Worm (Caenorhabditis elegans): ENCODE measurements around the gene T25B9.4.

DNA sequence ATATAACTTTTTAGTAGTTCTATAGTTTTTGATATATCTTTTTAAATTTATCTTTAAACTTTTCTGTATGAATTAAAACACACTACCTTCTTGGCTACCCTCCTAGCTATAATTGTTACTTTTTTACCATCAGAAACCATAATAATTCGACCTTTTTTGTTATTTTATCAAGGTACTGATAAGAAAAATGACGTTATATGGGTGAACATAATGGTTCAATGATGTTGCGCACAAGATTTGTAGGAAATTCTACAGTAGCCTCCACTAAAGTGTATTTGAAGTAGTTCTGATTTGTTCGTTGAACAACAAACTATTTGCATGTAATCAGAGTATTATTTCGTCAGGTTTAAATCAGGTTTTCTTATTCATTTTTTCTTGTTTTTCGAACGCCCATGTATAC is 41.1 kb upstream of the T25B9.4 start:
- TF ChIP-seq sea-1 (GFP tag; conservative IDR thresholded peaks at IDR 0.05) (no peak), hnd-1 (tag; optimal IDR thresholded peaks at IDR 0.05) (no peak), ama-1 (optimal IDR thresholded peaks at IDR 0.05) (no peak), F13C5.2 (tag; optimal IDR thresholded peaks at IDR 0.05) (no peak), flt-1 (GFP tag; IDR thresholded peaks at IDR 0.05) (no peak), tra-4 (tag; optimal IDR thresholded peaks at IDR 0.05) (no peak), aly-1 (tag; optimal IDR thresholded peaks at IDR 0.05) (no peak), pes-1 (GFP tag; IDR thresholded peaks at IDR 0.05) (no peak), B0310.2 (tag; optimal IDR thresholded peaks at IDR 0.05) (no peak), scrt-1 (GFP tag; IDR thresholded peaks at IDR 0.05) (no peak)
